Fruit fly (Drosophila melanogaster) whole organism, embryonic: Measurements from ENCODE around the gene Mpc1.

ENCODE experiments used
- CG16863 ChIP-seq: fragments of 200-800 bp; sonication (Bioruptor generic); optimal IDR thresholded peaks from 3 replicates; lab custom pipeline; 2016; ENCODE audit warnings: missing biosample characterization, missing genetic modification characterization
- CG9876 ChIP-seq: fragments of 200-800 bp; sonication (Bioruptor generic); optimal IDR thresholded peaks from 2 replicates; lab custom pipeline; 2016; ENCODE audit warnings: missing biosample characterization, missing genetic modification characterization
- Gug ChIP-seq: fragments of 200-800 bp; sonication (Bioruptor generic); IDR thresholded peaks from 4 replicates; pipeline ENCODE4 v1.3.6; 2022; ENCODE audit warnings: missing biosample characterization, missing genetic modification characterization
- HLH4C ChIP-seq: fragments of 200-800 bp; sonication (Bioruptor generic); IDR thresholded peaks from 3 replicates; pipeline ENCODE4 v1.3.6; 2022; ENCODE audit warnings: missing biosample characterization, missing genetic modification characterization; ENCODE audit not compliant: partially characterized antibody
- Hr51 ChIP-seq, 2 experiments: fragments of 200-800 bp; sonication (Bioruptor generic); optimal IDR thresholded peaks; 2 replicates in 1 of 2; 3 replicates in 1 of 2; lab custom pipeline; 2016 to 2018; ENCODE audit warnings: missing biosample characterization in 2 of 2, missing genetic modification characterization in 2 of 2, mild to moderate bottlenecking in 1 of 2, moderate library complexity in 1 of 2
- Meics ChIP-seq: fragments of 200-800 bp; sonication (Bioruptor generic); optimal IDR thresholded peaks from 2 replicates; lab custom pipeline; 2017; ENCODE audit warnings: missing biosample characterization, mild to moderate bottlenecking, missing genetic modification characterization
- Stat92E ChIP-seq, 3 experiments: fragments of >200 bp in 2 of 3; fragments of 200-800 bp in 1 of 3; sonication (Bioruptor generic) in 1 of 3; optimal IDR thresholded peaks; 2 replicates each; lab custom pipeline; 2017 to 2019; ENCODE audit warnings: missing biosample characterization in 3 of 3, missing genetic modification characterization in 3 of 3, mild to moderate bottlenecking in 1 of 3, moderate library complexity in 1 of 3
- Trl ChIP-seq, 3 experiments: fragments of >200 bp in 2 of 3; fragments of 200-800 bp in 1 of 3; sonication (Bioruptor generic) in 1 of 3; optimal IDR thresholded peaks; 2 replicates in 1 of 3; 3 replicates in 2 of 3; lab custom pipeline; 2016 to 2017; ENCODE audit warnings: missing biosample characterization in 1 of 3, missing genetic modification characterization in 1 of 3
- Xbp1 ChIP-seq: fragments of 200-800 bp; sonication (Bioruptor generic); optimal IDR thresholded peaks from 3 replicates; lab custom pipeline; 2016; ENCODE audit warnings: missing biosample characterization, mild to moderate bottlenecking, missing genetic modification characterization
- ara ChIP-seq: fragments of 200-800 bp; sonication (Bioruptor generic); IDR thresholded peaks from 2 replicates; pipeline ENCODE4 v1.3.6; 2022; ENCODE audit warnings: missing biosample characterization, missing genetic modification characterization
- esg ChIP-seq: fragments of 200-800 bp; sonication (Bioruptor generic); conservative IDR thresholded peaks from 2 replicates; pipeline ENCODE4 v1.3.6; 2022; ENCODE audit warnings: missing biosample characterization, missing genetic modification characterization
- h ChIP-seq: fragments of >200 bp; optimal IDR thresholded peaks from 2 replicates; lab custom pipeline; 2017
- nau ChIP-seq: fragments of 200-800 bp; sonication (Bioruptor generic); optimal IDR thresholded peaks from 3 replicates; lab custom pipeline; 2017; ENCODE audit warnings: missing biosample characterization, mild to moderate bottlenecking, missing genetic modification characterization, missing genetic modification reagents
- ttk ChIP-seq: fragments of 200-800 bp; sonication (Bioruptor generic); IDR thresholded peaks from 2 replicates; pipeline ENCODE4 v2.1.2; 2022; ENCODE audit warnings: missing biosample characterization, missing genetic modification characterization

- TF ChIP-seq Hr51 (GFP tag; optimal IDR thresholded peaks at IDR 0.05; lab: Kevin White, UChicago) (no peak), ara (GFP tag; lab: Robert Waterston, UW) (no peak), CG9876 (GFP tag; lab: Kevin White, UChicago) (no peak), Xbp1 (GFP tag; lab: Kevin White, UChicago) (no peak), Meics (GFP tag; lab: Kevin White, UChicago) (no peak), Gug (GFP tag; lab: Robert Waterston, UW) (no peak), CG16863 (GFP tag; lab: Kevin White, UChicago) (no peak), esg (no peak), Trl (optimal IDR thresholded peaks at IDR 0.05; lab: Kevin White, UChicago) (no peak), Trl (GFP tag; optimal IDR thresholded peaks at IDR 0.05; lab: Kevin White, UChicago) (no peak), ttk (GFP tag; lab: Robert Waterston, UW) (no peak), Stat92E (GFP tag; optimal IDR thresholded peaks at IDR 0.05; lab: Kevin White, UChicago) (no peak), HLH4C (no peak), h (lab: Kevin White, UChicago) (no peak), nau (GFP tag; lab: Kevin White, UChicago) (no peak)
These were observed 3.9 kb downstream of the Mpc1 start for dm6 chr3R:18924636-18924977.
